Worm (Caenorhabditis elegans): ENCODE results near the gene tmem-131.

tmem-131 gene

DNA sequence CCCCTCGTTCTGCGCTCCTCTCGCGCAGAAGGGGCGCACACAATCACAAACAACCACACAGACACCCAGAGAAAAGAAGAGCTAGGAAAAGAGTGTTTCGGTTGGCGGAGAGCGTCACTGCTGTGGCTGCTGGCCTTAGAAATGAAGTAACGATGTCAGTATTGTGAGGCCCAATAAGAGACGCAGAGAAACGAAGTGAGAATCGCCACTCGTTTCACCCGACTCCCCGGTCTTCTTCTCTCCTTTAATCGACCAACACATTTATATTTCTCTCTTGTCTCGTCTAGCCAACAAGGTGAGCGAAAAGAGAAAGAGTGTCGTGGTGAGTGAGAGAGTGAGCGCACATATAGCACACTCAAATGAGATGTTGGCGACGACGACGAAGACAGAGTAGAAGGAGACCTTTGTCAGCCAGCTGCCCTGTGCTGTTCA, 16.0 kb upstream of the tmem-131 start:
- no peak for TF ChIP-seq ref-1 (GFP tag; conservative IDR thresholded peaks at IDR 0.05)
- TF ChIP-seq med-1 (GFP tag; optimal IDR thresholded peaks at IDR 0.05; ENCODE audit: insufficient read depth) = no peak
- 0 out of 2 replicates have a peak, but pooled peaks have one; percentile 21 for TF ChIP-seq tab-1 (GFP tag; IDR thresholded peaks at IDR 0.05)
- TF ChIP-seq cog-1 (tag; optimal IDR thresholded peaks at IDR 0.05) = peak; percentile 96
- 0 out of 2 replicates have a peak, but pooled peaks have one; percentile 27 for TF ChIP-seq ztf-29 (GFP tag; IDR thresholded peaks at IDR 0.05)
- peak; percentile 82; the same call in 1 of the 2 replicates for TF ChIP-seq flt-1 (GFP tag; IDR thresholded peaks at IDR 0.05)
- TF ChIP-seq ztf-23 (GFP tag; IDR thresholded peaks at IDR 0.05) = peak; percentile 94

DNA sequence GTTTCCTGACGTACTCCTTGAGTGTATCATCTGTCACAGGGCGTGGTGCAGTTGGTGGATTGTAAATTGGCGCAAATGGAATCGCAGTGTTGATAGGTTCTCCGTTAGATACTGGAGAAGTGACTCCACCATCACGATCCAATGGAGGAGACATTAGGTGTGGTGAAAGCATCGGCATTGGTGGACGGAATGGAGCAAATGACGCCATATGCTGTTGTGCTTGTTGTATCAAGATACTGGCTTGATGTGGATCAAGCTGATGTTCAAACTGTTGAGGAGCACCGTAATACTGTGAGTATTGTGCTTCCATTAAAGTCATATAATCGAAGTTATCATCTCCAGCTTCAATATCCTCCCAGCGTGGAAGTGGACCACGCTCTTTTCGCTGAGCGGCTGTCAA, 14.5 kb upstream of the tmem-131 start:
- TF ChIP-seq tab-1 (GFP tag; IDR thresholded peaks at IDR 0.05) (no peak), med-1 (GFP tag; optimal IDR thresholded peaks at IDR 0.05; ENCODE audit: insufficient read depth) (no peak), T22C8.4 (GFP tag; IDR thresholded peaks at IDR 0.05) (no peak), flt-1 (GFP tag; IDR thresholded peaks at IDR 0.05) (no peak), cog-1 (tag; optimal IDR thresholded peaks at IDR 0.05) (no peak), klf-2 (GFP tag; conservative IDR thresholded peaks at IDR 0.05) (no peak), ref-1 (GFP tag; conservative IDR thresholded peaks at IDR 0.05) (no peak), ztf-23 (GFP tag; IDR thresholded peaks at IDR 0.05) (no peak), ztf-29 (GFP tag; IDR thresholded peaks at IDR 0.05) (no peak)

DNA sequence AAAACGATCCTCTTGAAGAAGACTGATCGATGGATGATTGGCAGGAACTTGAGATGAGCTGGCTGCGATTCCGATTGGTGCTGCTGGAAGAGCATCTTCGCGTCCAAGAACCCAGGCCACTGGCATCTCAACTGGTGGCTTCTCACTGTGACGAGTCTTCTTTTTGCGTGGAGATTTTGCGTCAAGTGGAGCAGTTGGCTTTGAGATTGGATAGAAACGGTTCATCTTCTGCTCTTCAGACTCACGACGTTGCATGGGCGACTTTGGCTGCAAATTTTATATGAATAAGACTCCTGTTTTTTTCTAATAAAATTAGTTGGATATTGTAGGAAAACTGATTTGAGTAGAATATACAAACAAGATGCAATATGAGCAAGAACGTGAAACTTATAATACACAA, 12.8 kb upstream of the tmem-131 start:
- TF ChIP-seq med-1 (GFP tag; optimal IDR thresholded peaks at IDR 0.05; ENCODE audit: insufficient read depth) = no peak
- no peak for TF ChIP-seq tab-1 (GFP tag; IDR thresholded peaks at IDR 0.05)
- TF ChIP-seq ztf-23 (GFP tag; IDR thresholded peaks at IDR 0.05) = no peak
- no peak for TF ChIP-seq flt-1 (GFP tag; IDR thresholded peaks at IDR 0.05)
- TF ChIP-seq ref-1 (GFP tag; conservative IDR thresholded peaks at IDR 0.05) = no peak
- TF ChIP-seq cog-1 (tag; optimal IDR thresholded peaks at IDR 0.05) = no peak
- no peak for TF ChIP-seq T22C8.4 (GFP tag; IDR thresholded peaks at IDR 0.05)
- no peak for TF ChIP-seq klf-2 (GFP tag; conservative IDR thresholded peaks at IDR 0.05)
- TF ChIP-seq ztf-29 (GFP tag; IDR thresholded peaks at IDR 0.05) = no peak

- no peak for TF ChIP-seq flt-1 (GFP tag; IDR thresholded peaks at IDR 0.05)
- TF ChIP-seq klf-2 (GFP tag; conservative IDR thresholded peaks at IDR 0.05) = no peak
Measured at ce11 chrIII:5008730-5009129, 10.8 kb upstream of the tmem-131 start, which contains the start of gene R144.11. TSS of gene R144.11 (minus strand) at chrIII:5008830.

DNA sequence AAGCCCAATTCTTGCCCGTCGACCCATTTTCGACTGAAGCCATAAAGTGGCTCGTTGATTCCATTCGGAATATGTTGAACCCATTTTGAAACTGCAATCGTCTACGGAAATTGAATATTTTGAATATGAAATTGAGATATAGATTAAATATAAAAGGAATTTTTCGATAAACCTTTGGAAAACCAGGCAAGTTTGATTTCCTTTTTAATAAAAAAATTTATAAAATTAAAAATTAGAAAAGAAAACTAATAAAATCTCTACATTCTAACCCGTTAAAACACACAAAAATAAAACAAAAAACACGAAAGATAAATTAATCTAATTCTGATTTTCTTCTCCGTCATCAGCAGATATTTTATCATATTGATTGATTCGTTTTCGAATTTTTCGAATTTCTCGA, 8.9 kb upstream of the tmem-131 start, which contains the start of gene R144.12:
R144.12 (minus strand) TSS at position 101 of the 400 bp plus-strand sequence.
- TF ChIP-seq ztf-29 (GFP tag; IDR thresholded peaks at IDR 0.05) (no peak), med-1 (GFP tag; optimal IDR thresholded peaks at IDR 0.05; ENCODE audit: insufficient read depth) (no peak), T22C8.4 (GFP tag; IDR thresholded peaks at IDR 0.05) (no peak), tab-1 (GFP tag; IDR thresholded peaks at IDR 0.05) (no peak), cog-1 (tag; optimal IDR thresholded peaks at IDR 0.05) (no peak), ztf-23 (GFP tag; IDR thresholded peaks at IDR 0.05) (no peak), ref-1 (GFP tag; conservative IDR thresholded peaks at IDR 0.05) (no peak), klf-2 (GFP tag; conservative IDR thresholded peaks at IDR 0.05) (no peak)

ce11 chrIII:5004621-5005020, 6.7 kb upstream of the tmem-131 start, which contains the start of gene R144.6:
TSS of gene R144.6 (minus strand) at chrIII:5004721.
- TF ChIP-seq klf-2 (GFP tag; conservative IDR thresholded peaks at IDR 0.05) (no peak), med-1 (GFP tag; optimal IDR thresholded peaks at IDR 0.05; ENCODE audit: insufficient read depth) (no peak), flt-1 (GFP tag; IDR thresholded peaks at IDR 0.05) (no peak), ztf-29 (GFP tag; IDR thresholded peaks at IDR 0.05) (no peak), ztf-23 (GFP tag; IDR thresholded peaks at IDR 0.05) (no peak), T22C8.4 (GFP tag; IDR thresholded peaks at IDR 0.05) (no peak), ref-1 (GFP tag; conservative IDR thresholded peaks at IDR 0.05) (no peak), tab-1 (GFP tag; IDR thresholded peaks at IDR 0.05) (no peak), cog-1 (tag; optimal IDR thresholded peaks at IDR 0.05) (no peak)

ce11 chrIII:5002231-5002630, 4.3 kb upstream of the tmem-131 start, which contains the start of gene R144.10:
TSS of gene R144.10 (minus strand) at chrIII:5002331.
- TF ChIP-seq tab-1 (GFP tag; IDR thresholded peaks at IDR 0.05) (no peak), ztf-23 (GFP tag; IDR thresholded peaks at IDR 0.05) (no peak), ref-1 (GFP tag; conservative IDR thresholded peaks at IDR 0.05) (no peak), klf-2 (GFP tag; conservative IDR thresholded peaks at IDR 0.05) (no peak), ztf-29 (GFP tag; IDR thresholded peaks at IDR 0.05) (no peak), med-1 (GFP tag; optimal IDR thresholded peaks at IDR 0.05; ENCODE audit: insufficient read depth) (no peak), T22C8.4 (GFP tag; IDR thresholded peaks at IDR 0.05) (no peak), flt-1 (GFP tag; IDR thresholded peaks at IDR 0.05) (no peak)

- TF ChIP-seq T22C8.4 (GFP tag; IDR thresholded peaks at IDR 0.05) (no peak), cog-1 (tag; optimal IDR thresholded peaks at IDR 0.05) (no peak), flt-1 (GFP tag; IDR thresholded peaks at IDR 0.05) (no peak), klf-2 (GFP tag; conservative IDR thresholded peaks at IDR 0.05) (no peak), ztf-23 (GFP tag; IDR thresholded peaks at IDR 0.05) (no peak), tab-1 (GFP tag; IDR thresholded peaks at IDR 0.05) (no peak)
Measured at ce11 chrIII:4998956-4999425, 1.0 kb upstream of the tmem-131 start, which contains the start of gene smcr-8. TSS of gene smcr-8 (plus strand) at chrIII:4999375.

- TF ChIP-seq klf-2 (GFP tag; conservative IDR thresholded peaks at IDR 0.05) (no peak), med-1 (GFP tag; optimal IDR thresholded peaks at IDR 0.05; ENCODE audit: insufficient read depth) (no peak), T22C8.4 (GFP tag; IDR thresholded peaks at IDR 0.05) (no peak), cog-1 (tag; optimal IDR thresholded peaks at IDR 0.05) (no peak)
Measured at ce11 chrIII:4987666-4988065, 10.3 kb downstream of the tmem-131 start.

DNA sequence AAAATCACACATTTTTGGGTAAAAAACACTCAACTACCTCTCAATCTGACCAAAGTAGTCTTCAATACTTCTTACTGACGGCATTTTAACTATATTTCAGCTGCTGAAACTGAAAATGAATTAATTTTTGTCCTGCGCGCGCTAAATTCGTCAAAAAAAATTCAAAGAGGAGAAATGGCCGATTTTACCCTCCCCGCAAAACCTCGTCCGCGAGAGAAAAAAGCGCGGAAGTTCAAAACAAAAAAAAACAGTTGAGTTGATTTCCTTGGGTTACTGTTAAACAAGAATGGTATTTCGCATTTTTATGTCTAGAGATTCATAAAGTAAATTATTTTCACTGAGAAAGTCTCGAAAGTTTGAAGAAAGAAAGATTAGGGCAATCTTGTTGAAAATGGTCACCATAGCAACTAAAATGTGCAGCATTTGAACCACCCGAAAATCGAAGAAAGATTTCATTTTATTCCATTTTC, 11.1 kb downstream of the tmem-131 start, which contains the start of the genes C27F2.10 and wdr-60:
C27F2.10 (minus strand) TSS at position 109 of the 470 bp plus-strand sequence.
wdr-60 (plus strand) TSS at position 420 of the 470 bp plus-strand sequence.
- TF ChIP-seq klf-2 (GFP tag; conservative IDR thresholded peaks at IDR 0.05) (no peak), med-1 (GFP tag; optimal IDR thresholded peaks at IDR 0.05; ENCODE audit: insufficient read depth) (no peak), T22C8.4 (GFP tag; IDR thresholded peaks at IDR 0.05) (no peak), tab-1 (GFP tag; IDR thresholded peaks at IDR 0.05) (no peak), ztf-29 (GFP tag; IDR thresholded peaks at IDR 0.05) (no peak), ztf-23 (GFP tag; IDR thresholded peaks at IDR 0.05) (no peak), flt-1 (GFP tag; IDR thresholded peaks at IDR 0.05) (0 out of 2 replicates have a peak, but pooled peaks have one; percentile 42)
